Fruit fly (Drosophila melanogaster) whole organism, wandering third instar larva: Measurements from ENCODE around the gene Cf2.

Experiments
- Abd-B ChIP-seq: fragments of >200 bp; optimal IDR thresholded peaks from 2 replicates; lab custom pipeline; 2017; ENCODE audit warnings: missing biosample characterization, missing genetic modification characterization
- CG32264 ChIP-seq: fragments of 200-800 bp; sonication (Bioruptor generic); optimal IDR thresholded peaks from 2 replicates; lab custom pipeline; 2016; ENCODE audit warnings: missing biosample characterization, missing genetic modification characterization
- CG9705 ChIP-seq: fragments of 200-800 bp; sonication (Bioruptor generic); optimal IDR thresholded peaks from 2 replicates; lab custom pipeline; 2018; ENCODE audit warnings: missing biosample characterization, mild to moderate bottlenecking, missing genetic modification characterization
- CrebA ChIP-seq: fragments of 200-800 bp; sonication (Bioruptor generic); optimal IDR thresholded peaks from 2 replicates; lab custom pipeline; 2016; ENCODE audit warnings: missing biosample characterization, mild to moderate bottlenecking, missing genetic modification characterization, borderline replicate concordance
- Dif ChIP-seq: fragments of 200-275, 200-300 bp; sonication (Bioruptor generic); optimal IDR thresholded peaks from 2 replicates; lab custom pipeline; 2018; ENCODE audit warnings: missing biosample characterization, missing genetic modification characterization; ENCODE audit not compliant: partially characterized antibody
- GATAd ChIP-seq: sonication (Bioruptor generic); optimal IDR thresholded peaks from 2 replicates; lab custom pipeline; 2016; ENCODE audit warnings: missing biosample characterization, missing genetic modification characterization
- HLH106 ChIP-seq: fragments of 200-800 bp; optimal IDR thresholded peaks from 3 replicates; lab custom pipeline; 2019; ENCODE audit warnings: missing biosample characterization, mild to moderate bottlenecking, missing genetic modification characterization, moderate library complexity
- Hnf4 ChIP-seq: fragments of 200-800 bp; sonication (Bioruptor generic); optimal IDR thresholded peaks from 2 replicates; lab custom pipeline; 2016; ENCODE audit warnings: missing biosample characterization, mild to moderate bottlenecking, missing genetic modification characterization
- Hr78 ChIP-seq: fragments of >200 bp; optimal IDR thresholded peaks from 2 replicates; lab custom pipeline; 2017; ENCODE audit warnings: missing biosample characterization, missing genetic modification characterization
- Hr83 ChIP-seq: fragments of 200-300 bp; sonication (Bioruptor generic); optimal IDR thresholded peaks from 2 replicates; lab custom pipeline; 2016; ENCODE audit warnings: missing biosample characterization, mild to moderate bottlenecking, missing genetic modification characterization, moderate library complexity; ENCODE audit not compliant: poor library complexity, severe bottlenecking
- Jra ChIP-seq: sonication (Bioruptor generic); optimal IDR thresholded peaks from 2 replicates; lab custom pipeline; 2016; ENCODE audit warnings: missing biosample characterization, missing genetic modification characterization
- Myc ChIP-seq: fragments of >200 bp; optimal IDR thresholded peaks from 2 replicates; lab custom pipeline; 2017
- N ChIP-seq: fragments of >200 bp; optimal IDR thresholded peaks from 2 replicates; lab custom pipeline; 2018; ENCODE audit warnings: missing biosample characterization, missing external identifiers, missing genetic modification characterization
- OdsH ChIP-seq: fragments of 200-800 bp; sonication (Bioruptor generic); optimal IDR thresholded peaks from 2 replicates; lab custom pipeline; 2016; ENCODE audit warnings: missing biosample characterization, mild to moderate bottlenecking, missing genetic modification characterization
- Sp1 ChIP-seq: fragments of 200-800 bp; sonication (Bioruptor generic); optimal IDR thresholded peaks from 3 replicates; lab custom pipeline; 2019; ENCODE audit warnings: missing biosample characterization, mild to moderate bottlenecking, missing genetic modification characterization, moderate library complexity
- Vsx2 ChIP-seq: fragments of 200-300, 225-300 bp; sonication (Bioruptor generic); optimal IDR thresholded peaks from 2 replicates; lab custom pipeline; 2018; ENCODE audit warnings: missing biosample characterization, missing genetic modification characterization; ENCODE audit not compliant: partially characterized antibody
- brk ChIP-seq: fragments of 200-800 bp; sonication (Bioruptor generic); optimal IDR thresholded peaks from 2 replicates; lab custom pipeline; 2016; ENCODE audit warnings: missing biosample characterization, mild to moderate bottlenecking, missing genetic modification characterization
- dl ChIP-seq, 2 experiments: fragments of 175-275, 200-275 bp in 1 of 2; fragments of 200-275 bp in 1 of 2; sonication (Bioruptor generic); optimal IDR thresholded peaks; lab custom pipeline; 2018; ENCODE audit warnings: mild to moderate bottlenecking in 2 of 2, missing biosample characterization in 2 of 2, missing genetic modification characterization in 2 of 2, moderate library complexity in 2 of 2; ENCODE audit not compliant: partially characterized antibody in 2 of 2, insufficient read depth in 1 of 2
- dmrt93B ChIP-seq: fragments of 200-800 bp; sonication (Bioruptor generic); optimal IDR thresholded peaks from 2 replicates; lab custom pipeline; 2018; ENCODE audit warnings: missing biosample characterization, mild to moderate bottlenecking, missing genetic modification characterization
- dsf ChIP-seq: sonication (Bioruptor generic); optimal IDR thresholded peaks from 2 replicates; lab custom pipeline; 2016; ENCODE audit warnings: missing biosample characterization, missing genetic modification characterization, borderline replicate concordance
- ey ChIP-seq: fragments of 200-800 bp; sonication (Bioruptor generic); optimal IDR thresholded peaks from 2 replicates; lab custom pipeline; 2016; ENCODE audit warnings: missing biosample characterization, missing genetic modification characterization
- foxo ChIP-seq, 2 experiments: fragments of 200-800 bp; sonication (Bioruptor generic); optimal IDR thresholded peaks; 2 replicates in 1 of 2; 3 replicates in 1 of 2; lab custom pipeline; 2016 to 2017; ENCODE audit warnings: missing biosample characterization in 2 of 2, missing genetic modification characterization in 2 of 2
- fru ChIP-seq: fragments of 200-800 bp; sonication (Bioruptor generic); optimal IDR thresholded peaks from 3 replicates; lab custom pipeline; 2016; ENCODE audit warnings: missing biosample characterization, mild to moderate bottlenecking, missing genetic modification characterization
- h ChIP-seq: fragments of 200-800 bp; sonication (Bioruptor generic); optimal IDR thresholded peaks from 3 replicates; lab custom pipeline; 2016; ENCODE audit warnings: missing biosample characterization, mild to moderate bottlenecking, missing genetic modification characterization
- jim ChIP-seq: fragments of 175-275, 200-325 bp; sonication (Bioruptor generic); optimal IDR thresholded peaks from 2 replicates; lab custom pipeline; 2016; ENCODE audit warnings: missing biosample characterization, mild to moderate bottlenecking, missing genetic modification characterization
- lola ChIP-seq: fragments of >200 bp; optimal IDR thresholded peaks from 2 replicates; lab custom pipeline; 2017; ENCODE audit warnings: missing biosample characterization, missing genetic modification characterization
- psq ChIP-seq: fragments of 200-800 bp; sonication (Bioruptor generic); optimal IDR thresholded peaks from 3 replicates; lab custom pipeline; 2017; ENCODE audit warnings: missing biosample characterization, mild to moderate bottlenecking, missing genetic modification characterization, moderate library complexity
- rgr ChIP-seq: fragments of 200-800 bp; sonication (Bioruptor generic); optimal IDR thresholded peaks from 3 replicates; lab custom pipeline; 2016; ENCODE audit warnings: missing biosample characterization, mild to moderate bottlenecking, missing genetic modification characterization
- sage ChIP-seq: fragments of 200-800 bp; sonication (Bioruptor generic); optimal IDR thresholded peaks from 2 replicates; lab custom pipeline; 2016; ENCODE audit warnings: missing biosample characterization, mild to moderate bottlenecking, missing genetic modification characterization
- sv ChIP-seq: fragments of 200-800 bp; sonication (Bioruptor generic); optimal IDR thresholded peaks from 3 replicates; lab custom pipeline; 2016; ENCODE audit warnings: missing biosample characterization, missing genetic modification characterization
- tai ChIP-seq: sonication (Bioruptor generic); optimal IDR thresholded peaks from 2 replicates; lab custom pipeline; 2016; ENCODE audit warnings: missing biosample characterization, missing genetic modification characterization
- usp ChIP-seq: fragments of >200 bp; optimal IDR thresholded peaks from 2 replicates; lab custom pipeline; 2017; ENCODE audit warnings: missing biosample characterization, missing genetic modification characterization
- woc ChIP-seq: sonication (Bioruptor generic); optimal IDR thresholded peaks from 2 replicates; lab custom pipeline; 2016; ENCODE audit warnings: missing biosample characterization, mild to moderate bottlenecking, missing genetic modification characterization

Cf2 gene

DNA sequence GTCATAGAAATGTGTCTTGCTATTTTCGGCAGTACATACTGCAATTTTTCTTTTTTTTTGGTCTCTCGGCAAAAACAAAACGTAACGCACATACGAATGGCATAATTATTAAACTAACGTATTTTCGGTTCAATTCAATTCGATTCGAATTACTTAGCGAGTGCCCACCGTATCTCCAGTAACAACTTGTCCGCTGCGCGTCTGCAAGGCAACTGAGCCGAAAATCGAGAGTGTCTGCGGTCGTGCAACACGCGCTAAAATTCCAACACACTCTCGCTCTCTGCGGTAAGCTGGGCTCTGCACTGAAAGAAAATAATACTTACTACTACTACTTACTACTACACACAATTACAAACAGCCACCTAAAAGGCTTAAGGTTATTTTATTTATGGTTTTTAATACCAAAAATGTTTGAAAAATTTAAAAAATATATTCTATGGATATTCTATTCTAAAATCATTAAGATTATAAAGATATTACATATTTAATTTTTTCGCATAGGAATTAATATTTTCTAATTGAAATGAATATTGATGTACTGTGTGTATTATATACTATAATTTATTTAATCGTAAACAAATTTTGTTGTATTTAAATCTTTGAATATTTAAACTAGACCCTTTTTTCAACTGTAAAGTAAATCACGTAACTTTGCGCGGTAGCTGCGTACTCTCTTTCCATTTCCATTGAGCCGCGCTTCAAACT is 23.8 kb upstream of the Cf2 start, which contains the start of gene snsl:
Gene snsl (minus strand): TSS at position 217 of the 705 bp plus-strand sequence.
- TF ChIP-seq Hr83 = no peak
- peak; percentile 19 for TF ChIP-seq ey (GFP tag; lab: Kevin White, UChicago)
- TF ChIP-seq Jra (GFP tag; lab: Kevin White, UChicago) = no peak
- TF ChIP-seq Sp1 (GFP tag; lab: Kevin White, UChicago) = peak; percentile 82
- no peak for TF ChIP-seq dsf (GFP tag; lab: Kevin White, UChicago)
- TF ChIP-seq N (GFP tag; lab: Kevin White, UChicago) = no peak
- no peak for TF ChIP-seq CG32264 (GFP tag; lab: Kevin White, UChicago)
- TF ChIP-seq rgr (GFP tag; lab: Kevin White, UChicago) = peak; percentile 53
- TF ChIP-seq CrebA (GFP tag; lab: Kevin White, UChicago) = no peak
- TF ChIP-seq OdsH (GFP tag; lab: Kevin White, UChicago) = peak; percentile 61
- TF ChIP-seq jim (GFP tag; lab: Kevin White, UChicago) = no peak
- no peak for TF ChIP-seq brk (GFP tag; lab: Kevin White, UChicago)
- TF ChIP-seq h (GFP tag; lab: Kevin White, UChicago) = peak; percentile 17
- TF ChIP-seq dl (GFP tag; optimal IDR thresholded peaks at IDR 0.05; lab: Kevin White, UChicago; ENCODE audit: insufficient read depth in 1 of 2, partially characterized antibody in 2 of 2) = no peak
- TF ChIP-seq Vsx2 (GFP tag; lab: Kevin White, UChicago) = no peak
- TF ChIP-seq foxo (GFP tag; optimal IDR thresholded peaks at IDR 0.05; lab: Kevin White, UChicago) = peak in 1 of 2 experiments; percentile 72
- no peak for TF ChIP-seq lola (GFP tag; lab: Kevin White, UChicago)
- TF ChIP-seq sage = no peak
- TF ChIP-seq fru (GFP tag; lab: Kevin White, UChicago) = peak; percentile 84
- TF ChIP-seq dmrt93B = no peak
- no peak for TF ChIP-seq Myc (lab: Kevin White, UChicago)
- TF ChIP-seq Hr78 (GFP tag; lab: Kevin White, UChicago) = no peak
- peak; percentile 72 for TF ChIP-seq HLH106
- no peak for TF ChIP-seq Hnf4 (GFP tag; lab: Kevin White, UChicago)
- peak; percentile 72 for TF ChIP-seq psq
- TF ChIP-seq Abd-B (GFP tag; lab: Kevin White, UChicago) = no peak
- TF ChIP-seq sv (GFP tag; lab: Kevin White, UChicago) = no peak
- TF ChIP-seq, all 38 proteins: peak for 9

DNA sequence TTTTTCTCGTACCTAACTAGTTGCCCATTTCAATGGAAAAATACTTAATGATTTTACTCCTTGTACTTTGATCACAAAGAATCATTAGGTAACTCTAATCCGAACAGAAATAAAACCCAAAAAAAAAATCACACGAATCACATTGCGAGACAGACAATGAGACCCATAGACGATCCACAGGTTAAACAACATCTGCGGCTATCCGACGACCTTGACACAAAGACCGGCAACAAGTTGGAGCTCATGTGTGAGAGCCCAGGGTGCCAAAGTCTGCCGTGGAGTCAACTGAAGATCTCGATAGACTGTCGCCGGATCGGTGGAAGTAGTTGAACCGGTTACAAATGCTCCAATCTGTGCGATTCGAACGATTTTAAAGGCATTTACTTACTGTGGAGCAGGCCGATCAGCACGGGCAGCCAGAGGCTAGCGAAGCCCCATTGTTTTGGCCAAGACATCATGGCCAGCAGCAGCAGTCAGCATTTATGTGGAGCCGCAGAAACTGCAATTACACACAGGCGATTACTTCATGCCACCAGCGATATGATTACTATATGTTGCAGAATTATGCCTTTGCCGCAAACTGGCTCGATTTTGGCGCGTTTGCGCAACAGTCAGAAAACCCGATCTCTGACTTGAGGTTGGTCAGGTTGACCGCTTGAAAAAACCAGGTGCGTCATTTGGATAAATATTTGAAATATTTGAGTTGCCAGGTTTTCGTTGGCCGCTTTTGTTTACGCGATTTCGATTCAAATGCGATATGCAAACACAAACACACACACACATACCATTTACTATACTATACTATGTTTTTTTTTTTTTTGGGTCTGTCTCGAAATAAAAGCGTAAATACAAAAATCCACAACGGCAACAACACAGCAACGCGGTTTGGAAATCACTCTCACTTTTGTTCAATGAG is 22.7 kb upstream of the Cf2 start:
- no peak for TF ChIP-seq Vsx2 (GFP tag; lab: Kevin White, UChicago)
- no peak for TF ChIP-seq Hr78 (GFP tag; lab: Kevin White, UChicago)
- TF ChIP-seq lola (GFP tag; lab: Kevin White, UChicago) = no peak
- no peak for TF ChIP-seq tai (GFP tag; lab: Kevin White, UChicago)
- TF ChIP-seq GATAd = no peak
- no peak for TF ChIP-seq dl (GFP tag; optimal IDR thresholded peaks at IDR 0.05; lab: Kevin White, UChicago; ENCODE audit: insufficient read depth in 1 of 2, partially characterized antibody in 2 of 2)
- TF ChIP-seq jim (GFP tag; lab: Kevin White, UChicago) = no peak
- TF ChIP-seq dsf (GFP tag; lab: Kevin White, UChicago) = no peak
- TF ChIP-seq CG32264 (GFP tag; lab: Kevin White, UChicago) = no peak
- no peak for TF ChIP-seq woc (GFP tag; lab: Kevin White, UChicago)
- no peak for TF ChIP-seq CG9705 (GFP tag; lab: Kevin White, UChicago)
- no peak for TF ChIP-seq rgr (GFP tag; lab: Kevin White, UChicago)
- no peak for TF ChIP-seq usp
- no peak for TF ChIP-seq fru (GFP tag; lab: Kevin White, UChicago)
- TF ChIP-seq Dif (GFP tag; lab: Kevin White, UChicago) = no peak
- TF ChIP-seq Hnf4 (GFP tag; lab: Kevin White, UChicago) = no peak
